Worm (Caenorhabditis elegans) whole organism, mixed stage, embryonic: ENCODE results near the gene ceh-74.

Experiments
- lsy-2 ChIP-seq: fragments of 150-350 bp; optimal IDR thresholded peaks from 2 replicates; lab custom pipeline; 2014; ENCODE audit warnings: missing biosample characterization, missing genetic modification characterization
- nhr-28 ChIP-seq: fragments of 150-350 bp; optimal IDR thresholded peaks from 2 replicates; lab custom pipeline; 2014; ENCODE audit warnings: missing biosample characterization, missing genetic modification characterization
- nhr-76 ChIP-seq: sonication (generic microtip); optimal IDR thresholded peaks from 2 replicates; lab custom pipeline; 2017; ENCODE audit warnings: missing biosample characterization, missing genetic modification characterization
- unc-39 ChIP-seq: fragments of 150-350 bp; optimal IDR thresholded peaks from 2 replicates; lab custom pipeline; 2014; ENCODE audit warnings: missing biosample characterization, missing genetic modification characterization

ce11 chrV:14194514-14194913, 16.6 kb downstream of the ceh-74 start:
- TF ChIP-seq nhr-76 (tag; lab: Kevin White, UChicago): no peak
- TF ChIP-seq nhr-28 (tag; lab: Kevin White, UChicago): no peak
- TF ChIP-seq lsy-2 (tag; lab: Kevin White, UChicago): no peak
- TF ChIP-seq unc-39: no peak
